Fruit fly (Drosophila melanogaster): Measurements from ENCODE around the gene CG10348.

Gene CG10348

DNA sequence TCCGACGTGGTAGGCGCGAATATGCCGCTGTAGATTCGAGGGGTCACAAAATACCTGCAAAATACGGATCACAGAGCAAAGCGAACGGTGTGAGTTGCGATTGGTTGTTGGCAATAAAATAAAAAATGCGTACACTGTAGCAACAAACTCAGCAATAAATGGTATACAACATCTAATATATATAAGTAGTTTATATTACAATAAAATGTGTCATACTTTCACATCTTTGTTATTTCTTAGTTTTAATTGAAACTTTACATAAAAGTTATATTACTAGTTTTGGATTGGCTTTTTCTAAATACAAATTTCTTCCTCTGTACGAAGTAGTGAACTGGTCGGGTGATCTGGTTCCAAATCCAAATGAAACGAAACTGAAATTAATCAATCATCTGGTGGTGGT lies 33.4 kb upstream of the CG10348 start:
- TF ChIP-seq CG4496 (GFP tag; IDR thresholded peaks at IDR 0.05) (0 out of 3 replicates have a peak, but pooled peaks have one; percentile 6), Ets98B (GFP tag; IDR thresholded peaks at IDR 0.05) (peak; percentile 13; the same call in 1 of the 2 replicates), CG32121 (GFP tag; IDR thresholded peaks at IDR 0.05) (no peak)

- TF ChIP-seq EcR (GFP tag; optimal IDR thresholded peaks at IDR 0.05) = no peak
- TF ChIP-seq CG9948 (tag; optimal IDR thresholded peaks at IDR 0.05) = no peak
- TF ChIP-seq fd96Ca (GFP tag; IDR thresholded peaks at IDR 0.05) = no peak
- no peak for TF ChIP-seq Pif1B (GFP tag; optimal IDR thresholded peaks at IDR 0.05)
- no peak for TF ChIP-seq CG13204 (GFP tag; optimal IDR thresholded peaks at IDR 0.05)
- no peak for TF ChIP-seq Snoo (tag; optimal IDR thresholded peaks at IDR 0.05)
These were observed 20.9 kb upstream of the CG10348 start for dm6 chr2L:18753242-18753641.

DNA sequence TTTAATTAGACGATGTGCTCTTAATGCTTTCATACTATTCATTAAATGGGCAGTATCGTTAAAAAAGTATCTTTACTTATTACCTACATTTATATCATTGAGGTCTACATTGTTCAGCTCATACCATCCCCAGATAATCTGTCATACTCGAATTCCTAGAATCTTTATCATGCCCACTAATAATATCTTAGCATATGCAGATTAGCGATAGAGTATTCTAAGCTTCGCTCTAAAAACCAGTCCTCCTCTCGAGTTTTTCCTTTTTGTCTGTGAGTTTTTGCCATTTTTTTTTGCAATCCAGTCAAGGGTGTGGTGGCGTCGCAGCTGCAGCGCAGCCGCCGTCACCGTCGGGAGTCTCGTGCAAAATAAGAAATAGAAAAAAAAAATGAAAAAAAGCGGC lies 20.5 kb upstream of the CG10348 start:
- TF ChIP-seq Pif1A (GFP tag; optimal IDR thresholded peaks at IDR 0.05) = peak; percentile 41
- peak; percentile 63; the same call in 2 of the 3 replicates for TF ChIP-seq CG4496 (GFP tag; IDR thresholded peaks at IDR 0.05)
- no peak for TF ChIP-seq Snoo (tag; optimal IDR thresholded peaks at IDR 0.05)
- TF ChIP-seq CG14655 (GFP tag; optimal IDR thresholded peaks at IDR 0.05) = peak; percentile 86
- peak; percentile 64; the same call in 1 of the 2 replicates for TF ChIP-seq rn (GFP tag; IDR thresholded peaks at IDR 0.05)
- peak; percentile 14 for TF ChIP-seq CG34367 (tag; optimal IDR thresholded peaks at IDR 0.05)
- TF ChIP-seq CG13204 (GFP tag; optimal IDR thresholded peaks at IDR 0.05) = no peak
- peak; percentile 30 for TF ChIP-seq Pif1B (GFP tag; optimal IDR thresholded peaks at IDR 0.05)
- TF ChIP-seq EcR (GFP tag; optimal IDR thresholded peaks at IDR 0.05) = no peak
- 0 out of 2 replicates have a peak, but pooled peaks have one; percentile 23 for TF ChIP-seq CG32121 (GFP tag; IDR thresholded peaks at IDR 0.05)
- peak; percentile 60 for TF ChIP-seq CG9948 (tag; optimal IDR thresholded peaks at IDR 0.05)
- peak; percentile 77 for TF ChIP-seq CG8301 (tag; optimal IDR thresholded peaks at IDR 0.05)
- no peak for TF ChIP-seq CG10348 (GFP tag; IDR thresholded peaks at IDR 0.05)
- TF ChIP-seq D1 (tag; optimal IDR thresholded peaks at IDR 0.05) = no peak
- peak; percentile 66; the same call in 1 of the 2 replicates for TF ChIP-seq CG12605 (GFP tag; IDR thresholded peaks at IDR 0.05)
- no peak for TF ChIP-seq CG8159 (tag; optimal IDR thresholded peaks at IDR 0.05)

dm6 chr2L:18752038-18752437 lies 19.7 kb upstream of the CG10348 start:
- TF ChIP-seq CG12605 (GFP tag; IDR thresholded peaks at IDR 0.05) (no peak; the same call in 1 of the 2 replicates), CG14655 (GFP tag; optimal IDR thresholded peaks at IDR 0.05) (peak; percentile 86), CG9948 (tag; optimal IDR thresholded peaks at IDR 0.05) (peak; percentile 59), CG13204 (GFP tag; optimal IDR thresholded peaks at IDR 0.05) (no peak), CG10348 (GFP tag; IDR thresholded peaks at IDR 0.05) (peak; percentile 71; the same call in 1 of the 2 replicates), Ets98B (GFP tag; IDR thresholded peaks at IDR 0.05) (peak; percentile 64), CG4496 (GFP tag; IDR thresholded peaks at IDR 0.05) (peak; percentile 67; the same call in 2 of the 3 replicates), Pif1B (GFP tag; optimal IDR thresholded peaks at IDR 0.05) (peak; percentile 29), gl (tag; optimal IDR thresholded peaks at IDR 0.05) (no peak), Snoo (tag; optimal IDR thresholded peaks at IDR 0.05) (no peak), CG17806 (tag; optimal IDR thresholded peaks at IDR 0.05) (peak; percentile 42), CG15710 (tag; optimal IDR thresholded peaks at IDR 0.05) (no peak), EcR (GFP tag; optimal IDR thresholded peaks at IDR 0.05) (no peak), fd96Ca (GFP tag; IDR thresholded peaks at IDR 0.05) (peak; percentile 81; the same call in 2 of the 3 replicates), CG8301 (tag; optimal IDR thresholded peaks at IDR 0.05) (peak; percentile 83), CG8159 (tag; optimal IDR thresholded peaks at IDR 0.05) (peak; percentile 20), CG34367 (tag; optimal IDR thresholded peaks at IDR 0.05) (peak; percentile 7), CG32121 (GFP tag; IDR thresholded peaks at IDR 0.05) (peak; percentile 77), Pif1A (GFP tag; optimal IDR thresholded peaks at IDR 0.05) (peak; percentile 46), rn (GFP tag; IDR thresholded peaks at IDR 0.05) (peak; percentile 73; the same call in 1 of the 2 replicates), D1 (tag; optimal IDR thresholded peaks at IDR 0.05) (peak; percentile 27)

- TF ChIP-seq CG8301 (tag; optimal IDR thresholded peaks at IDR 0.05) (peak; percentile 21), EcR (GFP tag; optimal IDR thresholded peaks at IDR 0.05) (no peak), CG14655 (GFP tag; optimal IDR thresholded peaks at IDR 0.05) (peak; percentile 66), CG4496 (GFP tag; IDR thresholded peaks at IDR 0.05) (no peak), gl (tag; optimal IDR thresholded peaks at IDR 0.05) (no peak), CG10348 (GFP tag; IDR thresholded peaks at IDR 0.05) (0 out of 2 replicates have a peak, but pooled peaks have one; percentile 12)
These were observed 19.0 kb upstream of the CG10348 start for dm6 chr2L:18751337-18751736.

DNA sequence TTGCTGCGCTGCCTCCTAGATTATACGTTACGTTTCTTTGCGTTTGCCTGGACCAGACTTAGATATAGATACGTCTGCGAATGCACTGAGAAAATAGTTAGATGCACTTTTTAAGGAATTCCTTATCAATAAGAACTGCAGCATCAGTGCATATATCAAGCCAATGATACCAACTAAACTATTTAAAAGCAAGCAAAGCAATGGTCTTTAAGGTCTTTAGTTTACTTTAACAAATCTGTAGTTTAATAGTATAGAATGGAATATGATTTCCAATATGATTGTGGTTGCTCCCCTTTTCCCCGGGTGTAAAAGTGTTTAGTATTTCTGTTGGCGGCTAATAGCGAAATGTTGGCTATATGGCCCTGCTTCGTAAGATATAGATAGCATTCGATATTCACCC lies 14.4 kb upstream of the CG10348 start:
- no peak for TF ChIP-seq CG12605 (GFP tag; IDR thresholded peaks at IDR 0.05)
- TF ChIP-seq CG34367 (tag; optimal IDR thresholded peaks at IDR 0.05) = no peak
- peak; percentile 47; the same call in 1 of the 2 replicates for TF ChIP-seq CG32121 (GFP tag; IDR thresholded peaks at IDR 0.05)
- peak; percentile 74 for TF ChIP-seq CG14655 (GFP tag; optimal IDR thresholded peaks at IDR 0.05)
- TF ChIP-seq gl (tag; optimal IDR thresholded peaks at IDR 0.05) = no peak
- no peak for TF ChIP-seq EcR (GFP tag; optimal IDR thresholded peaks at IDR 0.05)
- peak; percentile 38 for TF ChIP-seq Ets98B (GFP tag; IDR thresholded peaks at IDR 0.05)
- no peak for TF ChIP-seq Pif1B (GFP tag; optimal IDR thresholded peaks at IDR 0.05)
- TF ChIP-seq fd96Ca (GFP tag; IDR thresholded peaks at IDR 0.05) = no peak
- TF ChIP-seq CG10348 (GFP tag; IDR thresholded peaks at IDR 0.05) = 0 out of 2 replicates have a peak, but pooled peaks have one; percentile 22
- no peak for TF ChIP-seq Snoo (tag; optimal IDR thresholded peaks at IDR 0.05)
- TF ChIP-seq CG8301 (tag; optimal IDR thresholded peaks at IDR 0.05) = peak; percentile 77
- TF ChIP-seq CG4496 (GFP tag; IDR thresholded peaks at IDR 0.05) = 0 out of 3 replicates have a peak, but pooled peaks have one; percentile 15
